Worm (Caenorhabditis elegans): ENCODE measurements around the gene F36H5.4.

- TF ChIP-seq hnd-1 (tag; optimal IDR thresholded peaks at IDR 0.05) (no peak), ceh-36 (tag; optimal IDR thresholded peaks at IDR 0.05) (no peak), ets-7 (tag; optimal IDR thresholded peaks at IDR 0.05) (no peak), ama-1 (optimal IDR thresholded peaks at IDR 0.05) (no peak), aly-1 (tag; optimal IDR thresholded peaks at IDR 0.05) (no peak), hmbx-1 (tag; optimal IDR thresholded peaks at IDR 0.05) (no peak), hmg-4 (GFP tag; optimal IDR thresholded peaks at IDR 0.05) (no peak), B0310.2 (tag; optimal IDR thresholded peaks at IDR 0.05) (no peak)
Measured at ce11 chrII:1735145-1735544, 26.5 kb upstream of the F36H5.4 start.
